Worm (Caenorhabditis elegans) whole organism, young adult: ENCODE measurements around the gene C14F11.4.

Experiments used
- F23B12.7 ChIP-seq: sonication (generic microtip); optimal IDR thresholded peaks from 2 replicates; lab custom pipeline; 2017; ENCODE audit warnings: missing genetic modification characterization, mild to moderate bottlenecking, missing compliant biosample characterization, antibody characterized with exemption, moderate library complexity; ENCODE audit not compliant: insufficient read depth
- F33H1.4 ChIP-seq: fragments of 200-800 bp; sonication (Bioruptor generic); IDR thresholded peaks from 2 replicates; pipeline ENCODE4 v1.3.6; 2022; ENCODE audit warnings: missing genetic modification reagents, missing genetic modification characterization, missing compliant biosample characterization
- F52B5.7 ChIP-seq: sonication (generic microtip); optimal IDR thresholded peaks from 2 replicates; lab custom pipeline; 2016; ENCODE audit warnings: mild to moderate bottlenecking, missing genetic modification characterization, missing compliant biosample characterization
- T26A5.8 ChIP-seq: sonication (generic microtip); optimal IDR thresholded peaks from 2 replicates; lab custom pipeline; 2016; ENCODE audit warnings: missing genetic modification characterization, missing compliant biosample characterization
- Y53G8AR.9 ChIP-seq: fragments of 200-800 bp; sonication (Bioruptor generic); conservative IDR thresholded peaks from 2 replicates; pipeline ENCODE4 v1.3.6; 2022; ENCODE audit warnings: missing genetic modification reagents, missing genetic modification characterization, missing compliant biosample characterization
- Y56A3A.18 ChIP-seq: fragments of 200-800 bp; sonication (Bioruptor generic); IDR thresholded peaks from 2 replicates; pipeline ENCODE4 v1.3.6; 2022; ENCODE audit warnings: missing genetic modification reagents, missing genetic modification characterization, missing compliant biosample characterization
- Y95B8A.8 ChIP-seq: fragments of 200-800 bp; sonication (Bioruptor generic); IDR thresholded peaks from 2 replicates; pipeline ENCODE4 v1.3.6; 2022; ENCODE audit warnings: missing genetic modification reagents, missing genetic modification characterization, missing compliant biosample characterization
- attf-6 ChIP-seq: fragments of 200-800 bp; sonication (Bioruptor generic); IDR thresholded peaks from 2 replicates; pipeline ENCODE4 v1.3.6; 2022; ENCODE audit warnings: missing genetic modification reagents, missing genetic modification characterization, missing compliant biosample characterization
- ceh-100 ChIP-seq: fragments of 200-800 bp; sonication (Bioruptor generic); IDR thresholded peaks from 2 replicates; pipeline ENCODE4 v1.3.6; 2022; ENCODE audit warnings: missing genetic modification reagents, missing genetic modification characterization, missing compliant biosample characterization
- ceh-40 ChIP-seq: fragments of 200-800 bp; sonication (Bioruptor generic); IDR thresholded peaks from 2 replicates; pipeline ENCODE4 v1.3.6; 2022; ENCODE audit warnings: missing genetic modification characterization, missing compliant biosample characterization
- dpff-1 ChIP-seq: sonication (generic microtip); optimal IDR thresholded peaks from 2 replicates; lab custom pipeline; 2017; ENCODE audit warnings: mild to moderate bottlenecking, missing genetic modification characterization, missing compliant biosample characterization
- gei-17 ChIP-seq: fragments of 200-800 bp; sonication (Bioruptor generic); optimal IDR thresholded peaks from 2 replicates; lab custom pipeline; 2018; ENCODE audit warnings: mild to moderate bottlenecking, missing genetic modification characterization, missing compliant biosample characterization
- let-526 ChIP-seq: fragments of 200-800 bp; sonication (Bioruptor generic); IDR thresholded peaks from 2 replicates; pipeline ENCODE4 v1.3.6; 2022; ENCODE audit warnings: missing genetic modification reagents, missing genetic modification characterization, missing compliant biosample characterization
- let-607 ChIP-seq, 2 experiments: fragments of 200-800 bp in 1 of 2; sonication (Bioruptor generic) in 1 of 2; sonication (generic microtip) in 1 of 2; optimal IDR thresholded peaks; 2 replicates each; lab custom pipeline; 2016 to 2018; ENCODE audit warnings: mild to moderate bottlenecking in 2 of 2, missing compliant biosample characterization in 2 of 2, missing genetic modification characterization in 2 of 2, moderate library complexity in 2 of 2, missing genotype in 1 of 2
- lin-54 ChIP-seq: fragments of 200-800 bp; sonication (Bioruptor generic); optimal IDR thresholded peaks from 2 replicates; lab custom pipeline; 2018; ENCODE audit warnings: mild to moderate bottlenecking, missing genetic modification characterization, missing compliant biosample characterization
- lir-1 ChIP-seq: fragments of 200-800 bp; sonication (Bioruptor generic); conservative IDR thresholded peaks from 2 replicates; pipeline ENCODE4 v1.3.6; 2022; ENCODE audit warnings: missing genetic modification reagents, missing genetic modification characterization, missing compliant biosample characterization
- lsl-1 ChIP-seq: fragments of 200-800 bp; sonication (Bioruptor generic); optimal IDR thresholded peaks from 2 replicates; lab custom pipeline; 2018; ENCODE audit warnings: mild to moderate bottlenecking, missing genetic modification characterization, moderate library complexity, missing compliant biosample characterization
- lsy-27 ChIP-seq: sonication (generic microtip); optimal IDR thresholded peaks from 2 replicates; lab custom pipeline; 2017; ENCODE audit warnings: missing genetic modification characterization, mild to moderate bottlenecking, missing compliant biosample characterization, antibody characterized with exemption, missing genotype, borderline replicate concordance; ENCODE audit not compliant: insufficient read depth
- madf-3 ChIP-seq: fragments of 200-800 bp; sonication (Bioruptor generic); IDR thresholded peaks from 2 replicates; pipeline ENCODE4 v1.3.6; 2022; ENCODE audit warnings: missing genetic modification reagents, missing genetic modification characterization, missing compliant biosample characterization
- mcd-1 ChIP-seq: fragments of 200-800 bp; sonication (Bioruptor generic); IDR thresholded peaks from 2 replicates; pipeline ENCODE4 v1.3.6; 2022; ENCODE audit warnings: missing genetic modification reagents, missing genetic modification characterization, missing compliant biosample characterization
- mel-28 ChIP-seq: sonication (generic microtip); optimal IDR thresholded peaks from 2 replicates; lab custom pipeline; 2016; ENCODE audit warnings: borderline replicate concordance, mild to moderate bottlenecking, missing genetic modification characterization, missing compliant biosample characterization
- nhr-120 ChIP-seq: fragments of 200-800 bp; sonication (Bioruptor generic); IDR thresholded peaks from 2 replicates; pipeline ENCODE4 v1.3.6; 2022; ENCODE audit warnings: missing genetic modification characterization, missing compliant biosample characterization
- nhr-179 ChIP-seq: sonication (generic microtip); optimal IDR thresholded peaks from 2 replicates; lab custom pipeline; 2016; ENCODE audit warnings: mild to moderate bottlenecking, missing genetic modification characterization, missing compliant biosample characterization
- repo-1 ChIP-seq: sonication (generic microtip); optimal IDR thresholded peaks from 2 replicates; lab custom pipeline; 2017; ENCODE audit warnings: mild to moderate bottlenecking, missing genetic modification characterization, missing compliant biosample characterization
- snpc-1.1 ChIP-seq: sonication (generic microtip); optimal IDR thresholded peaks from 2 replicates; lab custom pipeline; 2017; ENCODE audit warnings: missing genetic modification characterization, mild to moderate bottlenecking, missing compliant biosample characterization, antibody characterized with exemption, moderate library complexity, missing genotype, missing genetic modification reagents; ENCODE audit not compliant: insufficient read depth
- snpc-1.3 ChIP-seq: sonication (generic microtip); optimal IDR thresholded peaks from 2 replicates; lab custom pipeline; 2017; ENCODE audit warnings: missing genetic modification characterization, mild to moderate bottlenecking, missing compliant biosample characterization, antibody characterized with exemption, moderate library complexity, missing genotype, missing genetic modification reagents; ENCODE audit not compliant: insufficient read depth
- snpc-3.4 ChIP-seq: sonication (generic microtip); optimal IDR thresholded peaks from 2 replicates; lab custom pipeline; 2017; ENCODE audit warnings: missing genetic modification characterization, mild to moderate bottlenecking, missing compliant biosample characterization, antibody characterized with exemption, moderate library complexity, missing genotype, missing genetic modification reagents
- snpc-4 ChIP-seq, 5 experiments: fragments of 150-350 bp in 1 of 5; sonication (generic microtip) in 4 of 5; optimal IDR thresholded peaks; 2 replicates each; lab custom pipeline; 2014 to 2018; ENCODE audit warnings: missing genetic modification characterization in 5 of 5, missing biosample characterization in 3 of 5, antibody characterized with exemption in 2 of 5, mild to moderate bottlenecking in 2 of 5, missing compliant biosample characterization in 2 of 5, missing genotype in 2 of 5, moderate library complexity in 2 of 5, missing genetic modification reagents in 1 of 5
- somi-1 ChIP-seq: fragments of 200-800 bp; sonication (Bioruptor generic); optimal IDR thresholded peaks from 2 replicates; lab custom pipeline; 2018; ENCODE audit warnings: mild to moderate bottlenecking, missing genetic modification characterization, missing compliant biosample characterization
- tbp1 ChIP-seq: fragments of 200-800 bp; sonication (Bioruptor generic); optimal IDR thresholded peaks from 2 replicates; lab custom pipeline; 2018; ENCODE audit warnings: mild to moderate bottlenecking, missing genetic modification characterization, missing compliant biosample characterization
- zim-3 ChIP-seq: sonication (generic microtip); optimal IDR thresholded peaks from 2 replicates; lab custom pipeline; 2017; ENCODE audit warnings: mild to moderate bottlenecking, missing genetic modification characterization, moderate library complexity, missing compliant biosample characterization

Gene C14F11.4

ce11 chrX:6278296-6278695 lies 45.4 kb upstream of the C14F11.4 start (continued):
- TF ChIP-seq snpc-4 (GFP tag; optimal IDR thresholded peaks at IDR 0.05; lab: Kevin White, UChicago) (no peak), snpc-4 (tag; optimal IDR thresholded peaks at IDR 0.05; lab: Kevin White, UChicago) (no peak)

- TF ChIP-seq Y95B8A.8 (GFP tag; lab: Robert Waterston, UW) = no peak
- no peak for TF ChIP-seq repo-1
- no peak for TF ChIP-seq ceh-40 (GFP tag; lab: Robert Waterston, UW)
- TF ChIP-seq tbp1 (GFP tag; lab: Kevin White, UChicago) = no peak
- TF ChIP-seq somi-1 (GFP tag; lab: Kevin White, UChicago) = no peak
- no peak for TF ChIP-seq mel-28 (tag; lab: Kevin White, UChicago)
- TF ChIP-seq attf-6 (GFP tag; lab: Robert Waterston, UW) = no peak
- TF ChIP-seq let-607 (tag; optimal IDR thresholded peaks at IDR 0.05; lab: Kevin White, UChicago) = no peak
- no peak for TF ChIP-seq nhr-120
- TF ChIP-seq ceh-100 (GFP tag; lab: Robert Waterston, UW) = no peak
- no peak for TF ChIP-seq gei-17 (GFP tag; lab: Kevin White, UChicago)
- TF ChIP-seq snpc-1.3 (tag; lab: Kevin White, UChicago) = no peak
- no peak for TF ChIP-seq madf-3 (GFP tag; lab: Robert Waterston, UW)
- no peak for TF ChIP-seq snpc-1.1 (tag; lab: Kevin White, UChicago)
- no peak for TF ChIP-seq mcd-1
- no peak for TF ChIP-seq F52B5.7
- no peak for TF ChIP-seq lin-54
- no peak for TF ChIP-seq F23B12.7 (tag; lab: Kevin White, UChicago)
These were observed 44.4 kb upstream of the C14F11.4 start for ce11 chrX:6277252-6277651.

- TF ChIP-seq let-526 (GFP tag; lab: Robert Waterston, UW) = no peak
- TF ChIP-seq F33H1.4 (GFP tag; lab: Robert Waterston, UW) = no peak
- TF ChIP-seq, all 124 proteins: peak for 0
These were observed 43.9 kb upstream of the C14F11.4 start for ce11 chrX:6276701-6277100.

- no peak for TF ChIP-seq lsl-1 (GFP tag; lab: Kevin White, UChicago)
- TF ChIP-seq zim-3 (tag; lab: Kevin White, UChicago) = no peak
- no peak for TF ChIP-seq T26A5.8
- TF ChIP-seq Y53G8AR.9 = no peak
- no peak for TF ChIP-seq nhr-179 (tag; lab: Kevin White, UChicago)
- TF ChIP-seq tbp1 (GFP tag; lab: Kevin White, UChicago) = no peak
- no peak for TF ChIP-seq Y56A3A.18 (GFP tag; lab: Robert Waterston, UW)
- no peak for TF ChIP-seq lsy-27 (tag; lab: Kevin White, UChicago)
- no peak for TF ChIP-seq snpc-4 (GFP tag; optimal IDR thresholded peaks at IDR 0.05; lab: Kevin White, UChicago)
- no peak for TF ChIP-seq snpc-4 (tag; optimal IDR thresholded peaks at IDR 0.05; lab: Kevin White, UChicago)
- no peak for TF ChIP-seq lir-1
- no peak for TF ChIP-seq dpff-1 (tag; lab: Kevin White, UChicago)
- TF ChIP-seq snpc-3.4 (tag; lab: Kevin White, UChicago) = no peak
These were observed 42.5 kb upstream of the C14F11.4 start for ce11 chrX:6275343-6275742.
